Worm (Caenorhabditis elegans) whole organism, dauer: ENCODE measurements around the gene patr-1.

Experiments
- unc-62 ChIP-seq: sonication (generic microtip); optimal IDR thresholded peaks from 2 replicates; lab custom pipeline; 2017; ENCODE audit warnings: missing biosample characterization, missing genetic modification reagents, missing genetic modification characterization

patr-1 gene

DNA sequence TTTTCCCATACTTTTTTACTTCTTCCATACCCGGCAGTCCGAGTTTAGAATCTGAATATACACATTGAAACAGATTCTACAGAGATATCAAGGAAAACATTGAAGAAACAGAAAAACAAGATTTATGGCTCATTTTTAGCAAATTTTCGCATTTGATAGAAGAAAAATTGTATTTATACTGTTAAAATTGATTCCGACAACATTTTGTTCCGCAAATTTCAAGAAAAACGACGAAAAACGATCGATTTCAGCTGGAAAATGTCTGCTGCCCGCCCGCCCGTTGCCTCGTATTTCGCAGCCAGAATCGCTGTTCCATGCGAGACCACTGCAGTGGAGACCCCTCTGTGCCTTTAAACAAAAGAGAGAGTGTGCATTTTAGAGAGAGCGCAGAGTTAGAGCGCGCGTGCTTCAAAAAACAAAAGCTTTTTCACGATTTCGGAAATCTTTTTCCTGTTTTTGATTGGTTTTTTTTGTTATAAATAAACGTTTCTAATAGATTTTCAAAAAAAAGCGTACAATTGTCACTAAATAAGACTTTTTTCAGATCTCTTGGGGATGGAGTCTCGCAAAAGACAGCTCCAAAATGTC is at the start of gene patr-1, which contains the start of gene dna-2:
TSS of gene patr-1 (minus strand) at position 51 of the 588 bp plus-strand sequence.
TSS of gene dna-2 (plus strand) at position 538 of the 588 bp plus-strand sequence.
- TF ChIP-seq unc-62 (GFP tag; lab: Kevin White, UChicago), result no peak

DNA sequence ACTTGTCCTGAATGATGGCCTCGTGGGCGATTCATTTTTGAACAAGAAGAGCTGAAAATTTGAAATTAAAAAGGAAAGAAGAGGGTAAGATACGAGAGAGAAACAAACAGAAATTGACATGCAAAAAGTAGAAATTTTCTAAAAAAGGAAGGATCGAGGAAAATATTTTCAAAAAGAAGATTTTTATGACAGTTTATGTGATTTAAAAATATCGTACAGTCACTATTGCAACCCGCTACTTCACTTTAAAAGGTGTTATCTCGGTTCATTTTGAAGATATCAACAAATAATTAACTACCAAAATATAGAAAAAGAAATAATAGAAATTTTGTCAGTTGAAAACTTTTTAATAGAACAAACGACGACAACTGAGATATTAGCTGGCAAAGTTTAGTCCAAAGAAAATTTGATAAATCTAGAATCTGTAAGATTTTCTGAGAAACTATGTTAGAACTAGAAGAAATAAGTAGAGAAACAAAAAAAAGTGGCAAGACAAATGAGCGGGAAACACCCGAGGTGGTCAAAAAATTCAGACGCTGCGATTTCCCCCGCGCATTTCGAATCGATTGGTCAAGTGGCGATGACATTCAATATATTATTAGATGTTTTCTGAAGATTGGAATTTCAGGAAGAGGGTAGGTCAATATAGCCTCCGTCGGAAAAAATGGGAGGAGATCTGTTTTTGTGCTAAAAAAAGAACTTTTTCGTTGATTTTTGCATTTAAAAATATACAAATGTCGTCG is 46.0 kb upstream of the patr-1 start, which contains the start of gene Y6D1A.1:
TSS of gene Y6D1A.1 (minus strand) at position 51 of the 743 bp plus-strand sequence.
- no peak for TF ChIP-seq unc-62 (GFP tag; lab: Kevin White, UChicago)

DNA sequence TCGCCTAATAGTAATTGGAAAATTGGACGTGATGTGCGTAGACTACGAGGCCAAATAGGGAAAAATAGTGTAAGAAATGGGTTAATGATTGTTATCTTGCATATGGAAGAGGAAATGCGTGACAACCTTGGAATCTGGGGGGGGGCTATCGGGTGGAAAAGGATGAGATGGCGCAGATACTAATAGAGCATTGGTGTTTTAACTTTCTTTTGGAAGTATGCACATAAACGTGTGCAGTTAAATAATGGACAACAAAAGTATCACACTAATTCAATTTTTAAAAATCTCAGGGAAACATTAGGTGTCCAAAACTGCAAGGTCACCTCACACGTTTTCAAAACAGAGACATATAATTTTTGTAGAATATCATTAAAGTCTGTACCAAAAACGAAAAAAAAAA is 42.1 kb upstream of the patr-1 start, which contains the start of gene Y6D1A.2:
TSS of gene Y6D1A.2 (minus strand) at position 101 of the 400 bp plus-strand sequence.
- TF ChIP-seq unc-62 (GFP tag; lab: Kevin White, UChicago), result no peak

DNA sequence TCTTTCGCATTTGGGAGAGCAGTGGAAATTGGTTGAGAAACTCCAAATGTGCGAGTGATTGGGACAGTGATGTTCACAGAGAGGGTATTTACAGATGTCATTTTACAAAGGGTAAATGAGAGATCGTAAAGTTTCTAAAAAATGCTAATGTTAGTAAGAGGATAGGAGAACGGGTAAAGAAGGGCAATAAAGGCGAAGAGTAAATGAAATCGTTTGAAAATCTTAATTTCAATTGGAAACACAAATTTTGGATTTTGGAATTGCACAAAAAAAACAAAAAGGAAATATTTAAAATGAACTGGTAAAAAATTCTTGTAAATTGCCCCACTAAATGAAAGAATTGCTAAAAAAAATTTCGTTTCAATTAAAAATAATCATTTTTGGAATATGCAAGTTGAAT is 38.7 kb upstream of the patr-1 start, which contains the start of gene pap-3:
TSS of gene pap-3 (minus strand) at position 101 of the 400 bp plus-strand sequence.
- TF ChIP-seq unc-62 (GFP tag; lab: Kevin White, UChicago), result no peak

ce11 chrII:11816014-11816413 is 38.3 kb upstream of the patr-1 start:
- no peak for TF ChIP-seq unc-62 (GFP tag; lab: Kevin White, UChicago)

DNA sequence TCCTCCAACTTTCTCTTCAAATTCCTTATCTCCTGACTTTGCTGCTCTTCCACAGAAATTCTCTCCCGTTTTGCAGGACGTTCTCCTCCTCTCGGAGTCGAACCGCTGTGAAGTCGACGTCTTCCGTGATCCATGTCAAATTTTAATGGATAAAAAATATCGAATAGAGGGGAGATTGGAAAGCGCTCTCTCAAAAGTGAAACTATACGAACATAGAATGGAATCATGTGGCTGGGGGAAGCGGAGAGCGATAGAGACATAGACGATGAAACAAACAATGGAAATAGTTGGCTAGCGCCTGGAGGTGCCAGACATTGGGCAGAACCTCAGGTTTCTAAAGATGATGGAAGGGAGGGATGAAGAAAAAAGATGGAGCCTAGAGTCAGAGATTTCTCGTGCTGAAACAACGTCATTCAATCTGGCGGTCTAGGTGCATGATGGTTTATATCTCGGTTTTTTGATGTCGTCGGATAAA is 36.2 kb upstream of the patr-1 start, which contains the start of gene F43G6.8:
TSS of gene F43G6.8 (minus strand) at position 198 of the 475 bp plus-strand sequence.
- no peak for TF ChIP-seq unc-62 (GFP tag; lab: Kevin White, UChicago)

DNA sequence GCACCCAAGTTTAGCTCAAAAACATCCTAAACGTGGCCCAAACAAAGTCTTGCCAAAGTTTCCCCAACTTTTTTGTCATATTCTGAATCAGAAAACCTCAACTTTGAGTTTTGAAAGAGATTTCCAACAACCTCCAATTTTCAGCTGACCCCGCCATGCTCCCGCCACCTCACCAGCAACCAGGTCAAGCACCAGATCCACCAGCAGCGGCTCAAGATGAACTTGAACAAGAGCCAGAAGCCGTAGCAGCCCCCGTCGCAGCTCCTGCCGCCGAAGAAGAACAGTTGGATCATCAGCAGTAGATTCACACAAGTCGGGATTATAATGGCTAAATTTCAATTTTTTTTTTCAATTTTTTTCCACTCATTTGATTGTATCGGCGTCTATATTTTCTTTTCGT is 33.5 kb upstream of the patr-1 start:
- TF ChIP-seq unc-62 (GFP tag; lab: Kevin White, UChicago), result no peak

ce11 chrII:11810436-11810835 is 32.7 kb upstream of the patr-1 start, which contains the start of gene F43G6.7:
TSS of gene F43G6.7 (plus strand) at chrII:11810790.
- TF ChIP-seq unc-62 (GFP tag; lab: Kevin White, UChicago), result no peak

DNA sequence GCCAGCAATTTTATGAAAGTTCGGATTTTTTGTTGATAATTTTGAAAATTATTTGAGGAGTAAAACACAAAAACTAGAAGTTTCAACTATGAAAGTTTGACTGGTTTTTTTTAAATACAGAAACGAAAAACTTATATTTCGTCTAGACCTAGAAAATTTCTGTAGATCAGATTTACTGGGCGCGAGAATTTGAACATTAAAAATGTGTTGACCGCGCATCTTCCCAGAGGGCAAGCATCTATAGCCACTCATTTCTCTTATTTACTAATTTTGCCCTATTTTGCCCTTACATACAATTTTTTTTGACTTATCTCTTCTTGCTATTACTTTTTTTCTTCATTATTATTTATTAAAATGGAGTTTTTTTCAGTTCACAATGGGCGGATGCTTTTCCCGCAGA is 31.2 kb upstream of the patr-1 start, which contains the start of gene F43G6.10:
TSS of gene F43G6.10 (plus strand) at position 371 of the 400 bp plus-strand sequence.
- no peak for TF ChIP-seq unc-62 (GFP tag; lab: Kevin White, UChicago)

- TF ChIP-seq unc-62 (GFP tag; lab: Kevin White, UChicago), result no peak
Measured at ce11 chrII:11806256-11806655, 28.5 kb upstream of the patr-1 start, which contains the start of gene jmjd-1.1. TSS of gene jmjd-1.1 (plus strand) at chrII:11806556.

DNA sequence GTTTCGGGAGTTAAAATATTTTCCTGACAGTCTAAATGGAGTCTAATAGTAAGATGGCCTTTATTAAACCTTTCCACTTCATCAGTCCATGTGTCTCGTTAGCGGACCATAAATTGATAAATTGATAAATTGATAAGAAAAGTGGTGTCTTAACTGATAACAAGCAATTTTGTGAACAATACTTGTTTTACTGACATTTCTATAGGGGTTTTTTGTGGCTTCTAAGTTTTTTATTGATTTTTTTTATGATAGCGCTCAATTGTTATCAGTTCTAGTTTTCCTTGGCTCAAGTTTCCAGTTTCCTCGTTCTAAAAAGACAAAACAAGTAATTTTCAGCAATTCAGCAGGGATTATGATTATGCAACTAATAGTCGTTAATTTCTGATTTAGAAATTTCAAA is 24.7 kb upstream of the patr-1 start, which contains the start of gene F43G6.17:
TSS of gene F43G6.17 (plus strand) at position 301 of the 400 bp plus-strand sequence.
- no peak for TF ChIP-seq unc-62 (GFP tag; lab: Kevin White, UChicago)

DNA sequence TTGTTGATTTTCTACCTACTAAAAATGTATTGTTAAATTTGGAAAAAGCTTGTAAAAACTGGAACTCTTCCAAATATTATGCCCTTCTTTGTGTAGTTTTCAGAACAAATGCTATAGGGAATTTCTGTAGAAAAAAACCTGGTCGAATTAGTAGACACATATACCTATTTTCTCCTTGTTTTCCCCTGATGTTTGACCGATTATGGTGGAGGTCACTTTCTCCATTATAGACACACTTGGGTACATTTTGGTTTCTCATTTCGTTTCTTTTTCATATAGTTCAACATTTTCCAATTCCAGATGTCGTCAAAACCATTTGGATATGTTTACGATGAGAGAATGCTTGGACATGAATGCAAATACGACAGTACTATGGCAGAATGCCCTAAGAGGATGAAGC is 21.0 kb upstream of the patr-1 start, which contains the start of gene hda-5:
TSS of gene hda-5 (plus strand) at position 301 of the 400 bp plus-strand sequence.
- TF ChIP-seq unc-62 (GFP tag; lab: Kevin White, UChicago), result no peak

DNA sequence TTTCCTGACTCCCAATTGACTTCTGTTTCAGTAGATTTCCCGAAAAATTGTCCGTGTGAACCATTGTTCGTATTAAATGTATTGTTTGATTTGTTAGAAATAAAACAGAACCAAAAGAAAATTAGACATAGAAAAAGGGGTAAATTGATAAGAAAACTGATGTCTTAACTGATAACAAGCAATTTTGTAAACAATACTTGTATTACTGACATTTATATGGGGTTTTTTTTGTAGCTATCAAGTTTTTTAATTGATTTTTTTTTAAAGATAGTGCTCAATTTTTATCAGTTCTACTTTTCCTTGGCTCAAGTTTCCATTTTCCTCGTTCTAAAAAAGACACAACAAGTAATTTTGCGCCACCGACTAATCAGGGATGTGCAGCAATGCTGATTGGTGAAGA is 19.5 kb upstream of the patr-1 start:
- TF ChIP-seq unc-62 (GFP tag; lab: Kevin White, UChicago), result no peak

DNA sequence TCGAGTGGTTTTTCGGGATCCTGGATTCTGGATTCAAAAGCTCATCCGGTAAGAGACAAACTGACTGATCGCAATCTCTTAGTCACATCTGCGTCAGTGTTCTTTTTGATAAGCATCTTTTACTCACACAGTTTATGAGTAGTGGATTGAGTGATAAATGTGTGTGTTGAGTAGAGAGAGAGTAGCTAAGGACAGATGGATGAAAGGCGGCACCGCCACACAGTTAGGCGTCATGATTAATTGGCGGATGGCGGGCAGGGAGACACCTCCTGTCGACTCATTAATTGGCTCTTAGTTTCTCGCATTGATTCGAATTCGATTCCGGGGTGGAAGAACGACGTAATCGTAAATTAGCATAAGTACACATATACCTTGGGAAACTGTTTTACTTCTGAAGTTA is 16.6 kb upstream of the patr-1 start:
- no peak for TF ChIP-seq unc-62 (GFP tag; lab: Kevin White, UChicago)

- TF ChIP-seq unc-62 (GFP tag; lab: Kevin White, UChicago), result no peak
Measured at ce11 chrII:11790458-11790857, 12.7 kb upstream of the patr-1 start, which contains the start of gene F43G6.4. TSS of gene F43G6.4 (plus strand) at chrII:11790758.

DNA sequence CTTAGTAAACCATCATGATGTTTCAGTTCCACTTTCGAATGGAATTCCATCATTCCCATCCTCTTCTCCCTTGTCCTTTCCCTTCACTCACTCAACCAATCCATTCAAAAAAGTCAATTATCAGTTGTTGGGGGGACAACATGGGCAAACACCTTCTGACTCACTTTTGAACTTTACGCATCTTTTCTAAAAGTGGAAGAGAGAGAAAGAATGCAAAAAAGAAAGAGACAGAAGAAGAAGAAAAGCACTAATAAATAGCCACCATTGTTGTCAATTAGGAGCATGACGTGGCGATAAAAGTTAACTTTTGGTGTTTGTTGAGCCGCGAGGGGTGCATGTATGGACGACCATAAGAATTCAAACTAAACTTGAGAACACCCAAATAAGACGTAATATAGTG is 10.3 kb upstream of the patr-1 start:
- no peak for TF ChIP-seq unc-62 (GFP tag; lab: Kevin White, UChicago)
